Fruit fly (Drosophila melanogaster): ENCODE data around the gene ear.

ear gene

DNA sequence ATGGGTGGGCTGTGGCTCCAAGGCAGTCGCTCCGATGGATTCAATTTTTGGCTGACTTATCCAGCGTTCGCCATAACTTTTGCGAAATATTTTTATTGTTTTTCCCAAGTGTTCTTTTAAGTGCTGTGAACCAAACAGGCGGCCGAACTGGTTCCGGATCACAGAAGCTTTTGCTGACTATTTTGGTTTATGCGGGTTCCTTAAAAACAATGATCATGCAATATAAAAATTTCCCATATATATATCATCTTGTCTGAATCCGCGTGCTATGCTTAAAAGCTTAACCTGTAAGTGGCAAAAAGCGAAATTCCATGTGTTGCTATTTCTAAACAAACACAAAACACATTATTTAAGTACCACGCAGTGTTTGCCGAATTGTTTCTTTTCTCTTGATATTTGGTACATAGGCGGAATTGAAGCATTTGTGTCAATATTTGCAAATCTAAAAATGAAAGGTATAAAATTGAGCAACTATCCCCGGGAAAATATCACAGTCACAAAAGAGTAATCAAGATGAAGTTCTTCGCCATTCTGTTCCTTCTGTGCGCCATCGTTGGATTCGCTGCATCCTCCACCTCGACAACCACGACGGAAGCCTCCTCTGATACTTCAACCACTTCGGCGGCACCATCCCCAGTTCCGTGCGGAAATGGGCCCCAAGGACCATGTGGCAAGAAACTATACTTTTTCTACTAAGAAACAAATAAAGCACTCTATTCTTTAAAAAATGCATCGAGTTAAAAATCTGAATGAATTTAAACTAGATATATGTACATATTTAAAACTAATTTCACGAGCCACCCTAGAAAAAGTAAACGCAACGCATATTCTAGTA, 427 bp upstream of the ear start, which contains the start of the genes CG6276 and CG44040 (continued):
- TF ChIP-seq tap (tag; optimal IDR thresholded peaks at IDR 0.05) = peak; percentile 9
- peak; percentile 32 for TF ChIP-seq CG10147 (GFP tag; optimal IDR thresholded peaks at IDR 0.05)
- no peak for TF ChIP-seq crol (GFP tag; IDR thresholded peaks at IDR 0.05)
- TF ChIP-seq CG12299 (tag; optimal IDR thresholded peaks at IDR 0.05) = peak; percentile 56
- TF ChIP-seq mam (GFP tag; optimal IDR thresholded peaks at IDR 0.05) = peak; percentile 26
- peak; percentile 72 for TF ChIP-seq Meics (GFP tag; optimal IDR thresholded peaks at IDR 0.05)
- TF ChIP-seq CG9727 (GFP tag; optimal IDR thresholded peaks at IDR 0.05) = peak; percentile 51
- TF ChIP-seq CG30431 (GFP tag; optimal IDR thresholded peaks at IDR 0.05) = peak; percentile 5
- no peak for TF ChIP-seq CG17568 (GFP tag; optimal IDR thresholded peaks at IDR 0.05)
- TF ChIP-seq Opbp (GFP tag; IDR thresholded peaks at IDR 0.05; ENCODE audit: partially characterized antibody) = no peak
- TF ChIP-seq Mrtf (GFP tag; IDR thresholded peaks at IDR 0.05) = peak; percentile 39; the same call in 1 of the 3 replicates
- TF ChIP-seq CG8924 (tag; optimal IDR thresholded peaks at IDR 0.05) = peak; percentile 41
- TF ChIP-seq grau (tag; optimal IDR thresholded peaks at IDR 0.05) = peak; percentile 54
- no peak for TF ChIP-seq Hr39 (optimal IDR thresholded peaks at IDR 0.05)
- no peak for TF ChIP-seq stc (GFP tag; IDR thresholded peaks at IDR 0.05)
- TF ChIP-seq Eip74EF (GFP tag; optimal IDR thresholded peaks at IDR 0.05) = no peak
- peak; percentile 43 to 44 for TF ChIP-seq dpn (GFP tag; optimal IDR thresholded peaks at IDR 0.05)
- no peak for TF ChIP-seq jumu (GFP tag; optimal IDR thresholded peaks at IDR 0.05)
- peak; percentile 23; the same call in 1 of the 2 replicates for TF ChIP-seq aop (GFP tag; IDR thresholded peaks at IDR 0.05)
- TF ChIP-seq CG7987 (GFP tag; optimal IDR thresholded peaks at IDR 0.05) = no peak
- no peak for TF ChIP-seq CG17802 (tag; optimal IDR thresholded peaks at IDR 0.05)
- TF ChIP-seq zen (tag; optimal IDR thresholded peaks at IDR 0.05) = no peak
- TF ChIP-seq CG10267 (tag; optimal IDR thresholded peaks at IDR 0.05) = peak; percentile 13
- TF ChIP-seq Trl (optimal IDR thresholded peaks at IDR 0.05) = no peak
- TF ChIP-seq Trl (GFP tag; optimal IDR thresholded peaks at IDR 0.05) = no peak
- TF ChIP-seq CG6175 (GFP tag; IDR thresholded peaks at IDR 0.05) = no peak
- TF ChIP-seq CG7963 (GFP tag; IDR thresholded peaks at IDR 0.05; ENCODE audit: partially characterized antibody) = no peak
- TF ChIP-seq fru (optimal IDR thresholded peaks at IDR 0.05) = no peak
- TF ChIP-seq Nf-YB (GFP tag; optimal IDR thresholded peaks at IDR 0.05) = no peak
- no peak for TF ChIP-seq nerfin-1 (tag; optimal IDR thresholded peaks at IDR 0.05)
- TF ChIP-seq ERR (GFP tag; optimal IDR thresholded peaks at IDR 0.05) = no peak
- TF ChIP-seq D19A (tag; optimal IDR thresholded peaks at IDR 0.05) = peak; percentile 22
- TF ChIP-seq CG15479 (GFP tag; optimal IDR thresholded peaks at IDR 0.05) = no peak
- TF ChIP-seq ci (GFP tag; IDR thresholded peaks at IDR 0.05) = peak; percentile 62; the same call in 2 of the 3 replicates
- no peak for TF ChIP-seq dm (GFP tag; optimal IDR thresholded peaks at IDR 0.05)
- TF ChIP-seq NK7.1 (GFP tag; optimal IDR thresholded peaks at IDR 0.05) = no peak
- peak; percentile 49 for TF ChIP-seq CG12391 (tag; optimal IDR thresholded peaks at IDR 0.05)
- TF ChIP-seq rib (GFP tag; IDR thresholded peaks at IDR 0.05) = no peak
- TF ChIP-seq Neu2 (GFP tag; optimal IDR thresholded peaks at IDR 0.05; ENCODE audit: borderline replicate concordance) = no peak
- no peak for TF ChIP-seq Hmx (GFP tag; optimal IDR thresholded peaks at IDR 0.05)
- TF ChIP-seq vnd (GFP tag; IDR thresholded peaks at IDR 0.05; ENCODE audit: partially characterized antibody) = no peak
- no peak for TF ChIP-seq TFAM (GFP tag; optimal IDR thresholded peaks at IDR 0.05)
- peak; percentile 73 for TF ChIP-seq CG6765 (GFP tag; optimal IDR thresholded peaks at IDR 0.05)
- TF ChIP-seq tll (GFP tag; optimal IDR thresholded peaks at IDR 0.05) = no peak
- peak; percentile 55 for TF ChIP-seq CG13424 (tag; optimal IDR thresholded peaks at IDR 0.05)
- no peak for TF ChIP-seq gce (GFP tag; IDR thresholded peaks at IDR 0.05)
- no peak for TF ChIP-seq bowl (GFP tag; IDR thresholded peaks at IDR 0.05)
- TF ChIP-seq pan (optimal IDR thresholded peaks at IDR 0.05) = no peak
- peak in 1 of 2 experiments; percentile 49 for TF ChIP-seq pan (GFP tag; optimal IDR thresholded peaks at IDR 0.05 in 1 of 2, IDR thresholded peaks at IDR 0.05 in 1 of 2)
- TF ChIP-seq Lpt (GFP tag; optimal IDR thresholded peaks at IDR 0.05) = no peak
